Worm (Caenorhabditis elegans) whole organism, mixed stage, embryonic: ENCODE results near the gene srt-38.
"Not testable (repeated sequence)": the region's sequence is repeated elsewhere in the genome, so short reads cannot be mapped to it uniquely, and the experiment has no call there.

Source experiments
- bed-3 ChIP-seq: fragments of 200-800 bp; sonication (Bioruptor generic); optimal IDR thresholded peaks from 3 replicates; lab custom pipeline; 2018; ENCODE audit warnings: mild to moderate bottlenecking, missing genetic modification characterization, moderate library complexity, missing compliant biosample characterization
- blmp-1 ChIP-seq: fragments of 150-350 bp; optimal IDR thresholded peaks from 2 replicates; lab custom pipeline; 2014; ENCODE audit warnings: missing biosample characterization, missing genetic modification characterization
- ceh-83 ChIP-seq: fragments of 200-800 bp; sonication (Bioruptor generic); optimal IDR thresholded peaks from 2 replicates; lab custom pipeline; 2018; ENCODE audit warnings: mild to moderate bottlenecking, missing genetic modification characterization, missing compliant biosample characterization
- ces-1 ChIP-seq: fragments of 150-350 bp; optimal IDR thresholded peaks from 2 replicates; lab custom pipeline; 2014; ENCODE audit warnings: missing biosample characterization, missing genetic modification reagents, missing genetic modification characterization
- cnd-1 ChIP-seq: fragments of 200-800 bp; sonication (Bioruptor generic); optimal IDR thresholded peaks from 2 replicates; lab custom pipeline; 2018; ENCODE audit warnings: mild to moderate bottlenecking, missing genetic modification characterization, missing compliant biosample characterization
- drap-1 ChIP-seq: fragments of 200-800 bp; sonication (Bioruptor generic); optimal IDR thresholded peaks from 3 replicates; lab custom pipeline; 2018; ENCODE audit warnings: mild to moderate bottlenecking, missing genetic modification characterization, missing compliant biosample characterization
- elt-1 ChIP-seq: sonication (generic microtip); optimal IDR thresholded peaks from 2 replicates; lab custom pipeline; 2017; ENCODE audit warnings: missing genetic modification characterization, mild to moderate bottlenecking, missing compliant biosample characterization, antibody characterized with exemption, moderate library complexity, borderline replicate concordance; ENCODE audit not compliant: insufficient read depth
- flh-1 ChIP-seq: fragments of 200-800 bp; sonication (Bioruptor generic); optimal IDR thresholded peaks from 2 replicates; lab custom pipeline; 2018; ENCODE audit warnings: mild to moderate bottlenecking, missing genetic modification characterization, moderate library complexity, missing compliant biosample characterization
- ham-2 ChIP-seq: fragments of 200-800 bp; sonication (Bioruptor generic); optimal IDR thresholded peaks from 2 replicates; lab custom pipeline; 2018; ENCODE audit warnings: mild to moderate bottlenecking, missing genetic modification characterization, missing compliant biosample characterization
- hlh-1 ChIP-seq: fragments of 150-350 bp; optimal IDR thresholded peaks from 2 replicates; lab custom pipeline; 2014; ENCODE audit warnings: missing biosample characterization, missing genetic modification reagents, missing genetic modification characterization
- lin-13 ChIP-seq: fragments of 150-350 bp; optimal IDR thresholded peaks from 2 replicates; lab custom pipeline; 2014; ENCODE audit warnings: missing biosample characterization, missing genetic modification characterization
- lin-32 ChIP-seq: fragments of 200-800 bp; sonication (Bioruptor generic); optimal IDR thresholded peaks from 2 replicates; lab custom pipeline; 2018; ENCODE audit warnings: mild to moderate bottlenecking, missing genetic modification characterization, missing compliant biosample characterization
- lsy-2 ChIP-seq: fragments of 150-350 bp; optimal IDR thresholded peaks from 2 replicates; lab custom pipeline; 2014; ENCODE audit warnings: missing biosample characterization, missing genetic modification characterization
- mab-5 ChIP-seq: fragments of 150-350 bp; optimal IDR thresholded peaks from 2 replicates; lab custom pipeline; 2014; ENCODE audit warnings: missing biosample characterization, missing genetic modification characterization
- mep-1 ChIP-seq: fragments of 150-350 bp; optimal IDR thresholded peaks from 2 replicates; lab custom pipeline; 2017; ENCODE audit warnings: missing biosample characterization, missing genetic modification reagents, missing genetic modification characterization, inconsistent platforms
- mls-2 ChIP-seq: sonication (generic microtip); optimal IDR thresholded peaks from 2 replicates; lab custom pipeline; 2016; ENCODE audit warnings: mild to moderate bottlenecking, missing genetic modification characterization, moderate library complexity, missing compliant biosample characterization
- nhr-12 ChIP-seq: fragments of 150-350 bp; optimal IDR thresholded peaks from 2 replicates; lab custom pipeline; 2014; ENCODE audit warnings: missing biosample characterization, missing genetic modification characterization
- nhr-2 ChIP-seq: fragments of 150-350 bp; optimal IDR thresholded peaks from 2 replicates; lab custom pipeline; 2014; ENCODE audit warnings: missing biosample characterization, missing genetic modification characterization
- nhr-237 ChIP-seq: fragments of 150-350 bp; optimal IDR thresholded peaks from 2 replicates; lab custom pipeline; 2014; ENCODE audit warnings: missing biosample characterization, missing genetic modification characterization
- nhr-28 ChIP-seq: fragments of 150-350 bp; optimal IDR thresholded peaks from 2 replicates; lab custom pipeline; 2014; ENCODE audit warnings: missing biosample characterization, missing genetic modification characterization
- nhr-76 ChIP-seq: sonication (generic microtip); optimal IDR thresholded peaks from 2 replicates; lab custom pipeline; 2017; ENCODE audit warnings: missing biosample characterization, missing genetic modification characterization
- sem-2 ChIP-seq: fragments of 200-800 bp; sonication (Bioruptor generic); optimal IDR thresholded peaks from 2 replicates; lab custom pipeline; 2018; ENCODE audit warnings: mild to moderate bottlenecking, missing genetic modification characterization, missing compliant biosample characterization
- snpc-4 ChIP-seq: fragments of 150-350 bp; optimal IDR thresholded peaks from 2 replicates; lab custom pipeline; 2014; ENCODE audit warnings: missing biosample characterization, missing genetic modification characterization
- sptf-1 ChIP-seq: sonication (generic microtip); optimal IDR thresholded peaks from 2 replicates; lab custom pipeline; 2017; ENCODE audit warnings: mild to moderate bottlenecking, missing genetic modification characterization, moderate library complexity, missing compliant biosample characterization
- tbx-8 ChIP-seq: fragments of 200-800 bp; sonication (Bioruptor generic); optimal IDR thresholded peaks from 2 replicates; lab custom pipeline; 2018; ENCODE audit warnings: mild to moderate bottlenecking, missing genetic modification characterization, moderate library complexity, missing compliant biosample characterization
- unc-120 ChIP-seq: sonication (generic microtip); optimal IDR thresholded peaks from 2 replicates; lab custom pipeline; 2017; ENCODE audit warnings: missing genetic modification characterization, missing compliant biosample characterization; ENCODE audit not compliant: poor library complexity, severe bottlenecking
- unc-39 ChIP-seq: fragments of 150-350 bp; optimal IDR thresholded peaks from 2 replicates; lab custom pipeline; 2014; ENCODE audit warnings: missing biosample characterization, missing genetic modification characterization
- unc-62 ChIP-seq: fragments of 150-350 bp; optimal IDR thresholded peaks from 2 replicates; lab custom pipeline; 2014; ENCODE audit warnings: missing biosample characterization, missing genetic modification reagents, missing genetic modification characterization
- ztf-11 ChIP-seq: fragments of 150-350 bp; optimal IDR thresholded peaks from 2 replicates; lab custom pipeline; 2014; ENCODE audit warnings: missing biosample characterization, missing genetic modification characterization

Gene srt-38

ce11 chrV:4302842-4303241 lies 31.7 kb upstream of the srt-38 start:
- TF ChIP-seq lin-13 (tag; lab: Kevin White, UChicago): no peak
- TF ChIP-seq blmp-1: no peak
- no peak for TF ChIP-seq ceh-83 (GFP tag; lab: Kevin White, UChicago)
- TF ChIP-seq hlh-1 (tag; lab: Kevin White, UChicago): no peak
- no peak for TF ChIP-seq snpc-4 (tag; lab: Kevin White, UChicago)
- TF ChIP-seq lsy-2: no peak
- TF ChIP-seq nhr-2 (tag; lab: Kevin White, UChicago): no peak
- TF ChIP-seq mls-2 (tag; lab: Kevin White, UChicago): no peak
- no peak for TF ChIP-seq bed-3 (GFP tag; lab: Kevin White, UChicago)
- TF ChIP-seq nhr-237 (tag; lab: Kevin White, UChicago): no peak
- TF ChIP-seq ham-2 (GFP tag; lab: Kevin White, UChicago): no peak
- TF ChIP-seq cnd-1: no peak
- TF ChIP-seq elt-1: no peak
- no peak for TF ChIP-seq unc-120 (tag; lab: Kevin White, UChicago)
- no peak for TF ChIP-seq unc-62
- TF ChIP-seq nhr-28 (tag; lab: Kevin White, UChicago): no peak
- no peak for TF ChIP-seq drap-1 (GFP tag; lab: Kevin White, UChicago)
- TF ChIP-seq sptf-1 (tag; lab: Kevin White, UChicago): no peak
- TF ChIP-seq nhr-12: no peak
- TF ChIP-seq, all 35 proteins: peak for 0

- TF ChIP-seq tbx-8 (GFP tag; lab: Kevin White, UChicago) (no peak), nhr-76 (tag; lab: Kevin White, UChicago) (no peak), nhr-237 (tag; lab: Kevin White, UChicago) (no peak), unc-39 (no peak), mep-1 (no peak), nhr-2 (tag; lab: Kevin White, UChicago) (no peak), ces-1 (GFP tag; lab: Kevin White, UChicago) (no peak), mls-2 (tag; lab: Kevin White, UChicago) (no peak), elt-1 (no peak), sptf-1 (tag; lab: Kevin White, UChicago) (no peak), bed-3 (GFP tag; lab: Kevin White, UChicago) (no peak), mab-5 (tag; lab: Kevin White, UChicago) (no peak), cnd-1 (no peak), ceh-83 (GFP tag; lab: Kevin White, UChicago) (no peak), nhr-28 (tag; lab: Kevin White, UChicago) (no peak)
These were observed 28.6 kb upstream of the srt-38 start, which contains the start of gene ZC132.3 for ce11 chrV:4299741-4300140. ZC132.3 (minus strand) TSS chrV:4299841.

DNA sequence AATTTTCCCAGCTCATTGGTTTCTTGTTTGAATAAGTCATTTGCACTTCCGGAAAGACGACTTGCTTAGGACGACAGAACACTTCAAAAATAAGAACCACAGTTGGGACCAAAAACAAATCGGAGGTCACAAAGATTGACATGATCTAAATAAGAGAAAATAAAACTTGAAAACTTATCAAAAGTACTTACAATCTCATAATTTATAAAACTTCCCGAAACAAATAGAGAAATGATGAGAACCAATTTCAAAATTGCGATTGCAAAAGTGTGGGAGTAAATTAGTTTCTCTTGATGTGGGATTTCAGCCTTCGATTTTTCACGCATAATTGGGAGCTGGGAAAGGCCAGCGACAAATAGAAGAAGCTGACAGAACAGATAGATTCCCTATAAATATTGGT lies 27.4 kb upstream of the srt-38 start, which contains the start of gene ZC132.11:
Gene ZC132.11, minus strand, starts transcription at position 101 of the 400 bp plus-strand sequence.
- TF ChIP-seq blmp-1 (no peak), mep-1 (no peak), flh-1 (GFP tag; lab: Kevin White, UChicago) (no peak), unc-39 (no peak), unc-62 (no peak), tbx-8 (GFP tag; lab: Kevin White, UChicago) (no peak), cnd-1 (no peak), ztf-11 (no peak)
- TF ChIP-seq, all 35 proteins: peak for 0

DNA sequence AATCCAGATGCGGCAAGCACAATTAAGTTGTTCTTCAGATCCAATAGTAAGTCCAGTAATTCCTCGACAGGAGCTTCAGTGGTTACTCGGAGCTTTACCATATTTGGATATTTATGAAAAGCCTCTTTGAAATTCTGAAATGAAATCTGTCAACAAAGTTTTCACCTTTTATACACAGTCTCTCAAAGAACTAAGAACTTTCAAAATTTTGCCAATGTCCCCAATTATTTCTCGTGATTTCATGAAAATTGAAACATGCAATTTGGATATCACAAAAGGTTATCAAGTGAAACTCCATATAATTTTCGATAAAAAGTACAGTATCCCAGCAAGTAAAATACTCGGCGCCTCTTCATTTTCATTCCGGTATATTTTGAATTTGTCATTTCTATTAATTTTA lies 24.8 kb upstream of the srt-38 start, which contains the start of gene F47D2.11:
Gene F47D2.11, minus strand, starts transcription at position 101 of the 400 bp plus-strand sequence.
- no peak for TF ChIP-seq mls-2 (tag; lab: Kevin White, UChicago)
- no peak for TF ChIP-seq snpc-4 (tag; lab: Kevin White, UChicago)
- TF ChIP-seq hlh-1 (tag; lab: Kevin White, UChicago): no peak
- TF ChIP-seq drap-1 (GFP tag; lab: Kevin White, UChicago): no peak
- TF ChIP-seq nhr-76 (tag; lab: Kevin White, UChicago): no peak
- TF ChIP-seq unc-120 (tag; lab: Kevin White, UChicago): no peak
- no peak for TF ChIP-seq sem-2 (GFP tag; lab: Kevin White, UChicago)
- no peak for TF ChIP-seq mep-1
- no peak for TF ChIP-seq cnd-1
- no peak for TF ChIP-seq lin-32
- TF ChIP-seq ces-1 (GFP tag; lab: Kevin White, UChicago): no peak
- no peak for TF ChIP-seq mab-5 (tag; lab: Kevin White, UChicago)
- TF ChIP-seq, all 35 proteins: peak for 0

ce11 chrV:4293425-4293824 lies 22.3 kb upstream of the srt-38 start, which contains the start of gene srh-194:
srh-194 (minus strand) TSS chrV:4293525.
- TF ChIP-seq nhr-76 (tag; lab: Kevin White, UChicago); sptf-1 (tag; lab: Kevin White, UChicago); lsy-2: not testable (repeated sequence)
